Worm (Caenorhabditis elegans): Measurements from ENCODE around the gene F23H12.5.

DNA sequence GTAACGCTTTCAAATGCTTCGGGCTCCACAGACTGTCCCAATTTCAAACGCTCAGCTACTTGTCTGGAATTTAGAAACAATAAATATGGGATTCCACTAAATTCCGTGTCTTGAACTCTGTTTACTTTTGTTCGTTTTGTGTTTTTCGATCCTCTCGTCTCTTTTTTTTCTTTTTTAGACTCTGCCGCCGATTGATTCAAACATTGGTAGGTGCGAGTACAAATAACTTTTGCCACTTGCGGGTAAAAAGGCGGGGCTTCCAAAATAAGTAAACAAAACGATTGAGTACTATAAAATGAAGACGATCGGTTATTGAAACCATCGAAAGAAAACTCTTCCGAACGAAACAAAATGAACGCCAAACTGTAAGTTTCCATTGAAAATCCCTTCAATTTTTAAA lies 6.7 kb downstream of the F23H12.5 start, which contains the start of gene fipr-2:
- no peak for TF ChIP-seq unc-3 (GFP tag; conservative IDR thresholded peaks at IDR 0.05)
- TF ChIP-seq unc-3 (tag; optimal IDR thresholded peaks at IDR 0.05) = no peak
- no peak for TF ChIP-seq fax-1 (tag; optimal IDR thresholded peaks at IDR 0.05)
- no peak for TF ChIP-seq pha-4 (tag; optimal IDR thresholded peaks at IDR 0.05)
- no peak for TF ChIP-seq ceh-18 (tag; optimal IDR thresholded peaks at IDR 0.05)
- TF ChIP-seq ama-1 (optimal IDR thresholded peaks at IDR 0.05) = no peak
- TF ChIP-seq ceh-2 (tag; optimal IDR thresholded peaks at IDR 0.05) = no peak
- TF ChIP-seq elt-2 (tag; optimal IDR thresholded peaks at IDR 0.05) = no peak
- TF ChIP-seq ttx-3 (tag; optimal IDR thresholded peaks at IDR 0.05) = no peak
- TF ChIP-seq rnt-1 (tag; optimal IDR thresholded peaks at IDR 0.05) = no peak
- no peak for TF ChIP-seq F13H6.1 (tag; optimal IDR thresholded peaks at IDR 0.05)
